Worm (Caenorhabditis elegans): Measurements from ENCODE around the gene T07F8.1.

The T07F8.1 gene

ce11 chrII:7119525-7119924, 28.7 kb upstream of the T07F8.1 start:
- TF ChIP-seq hlh-1 (tag; optimal IDR thresholded peaks at IDR 0.05) (no peak), nhr-12 (tag; optimal IDR thresholded peaks at IDR 0.05) (no peak), pha-4 (tag; optimal IDR thresholded peaks at IDR 0.05) (no peak), mab-5 (tag; optimal IDR thresholded peaks at IDR 0.05) (no peak), unc-62 (GFP tag; optimal IDR thresholded peaks at IDR 0.05) (no peak), bed-3 (GFP tag; optimal IDR thresholded peaks at IDR 0.05) (no peak), lsy-2 (tag; optimal IDR thresholded peaks at IDR 0.05) (no peak), nhr-76 (tag; optimal IDR thresholded peaks at IDR 0.05) (no peak), tbx-8 (GFP tag; optimal IDR thresholded peaks at IDR 0.05) (no peak), elt-1 (tag; optimal IDR thresholded peaks at IDR 0.05; ENCODE audit: borderline replicate concordance, insufficient read depth) (no peak), snpc-4 (tag; optimal IDR thresholded peaks at IDR 0.05) (no peak), sem-2 (GFP tag; optimal IDR thresholded peaks at IDR 0.05) (no peak), ceh-83 (GFP tag; optimal IDR thresholded peaks at IDR 0.05) (no peak), ztf-11 (tag; optimal IDR thresholded peaks at IDR 0.05) (no peak), M03D4.4 (tag; optimal IDR thresholded peaks at IDR 0.05) (no peak), unc-120 (tag; optimal IDR thresholded peaks at IDR 0.05; ENCODE audit: poor library complexity, severe bottlenecking) (no peak), cnd-1 (tag; optimal IDR thresholded peaks at IDR 0.05) (no peak), ceh-39 (tag; optimal IDR thresholded peaks at IDR 0.05) (no peak), sptf-1 (tag; optimal IDR thresholded peaks at IDR 0.05) (no peak)

- TF ChIP-seq pha-4 (tag; optimal IDR thresholded peaks at IDR 0.05) (no peak), mls-2 (tag; optimal IDR thresholded peaks at IDR 0.05) (no peak), flh-1 (GFP tag; optimal IDR thresholded peaks at IDR 0.05) (no peak), nhr-28 (tag; optimal IDR thresholded peaks at IDR 0.05) (no peak), blmp-1 (tag; optimal IDR thresholded peaks at IDR 0.05) (no peak), elt-3 (tag; optimal IDR thresholded peaks at IDR 0.05) (no peak), drap-1 (GFP tag; optimal IDR thresholded peaks at IDR 0.05) (no peak), ham-2 (GFP tag; optimal IDR thresholded peaks at IDR 0.05) (no peak), nhr-76 (tag; optimal IDR thresholded peaks at IDR 0.05) (no peak), tbx-8 (GFP tag; optimal IDR thresholded peaks at IDR 0.05) (no peak), lin-13 (tag; optimal IDR thresholded peaks at IDR 0.05) (no peak), lsy-2 (tag; optimal IDR thresholded peaks at IDR 0.05) (no peak), bed-3 (GFP tag; optimal IDR thresholded peaks at IDR 0.05) (no peak), ztf-11 (tag; optimal IDR thresholded peaks at IDR 0.05) (no peak), cnd-1 (tag; optimal IDR thresholded peaks at IDR 0.05) (no peak), zip-8 (tag; optimal IDR thresholded peaks at IDR 0.05) (no peak), mep-1 (tag; optimal IDR thresholded peaks at IDR 0.05) (no peak), lin-32 (GFP tag; optimal IDR thresholded peaks at IDR 0.05) (no peak), sem-2 (GFP tag; optimal IDR thresholded peaks at IDR 0.05) (no peak)
Observed at ce11 chrII:7121762-7122292, 26.4 kb upstream of the T07F8.1 start, which contains the start of gene F10E7.2. Gene F10E7.2, plus strand, starts transcription at chrII:7122242.

- TF ChIP-seq ceh-43 (GFP tag; optimal IDR thresholded peaks at IDR 0.05) = no peak
- no peak for TF ChIP-seq unc-62 (GFP tag; optimal IDR thresholded peaks at IDR 0.05)
- no peak for TF ChIP-seq nhr-237 (tag; optimal IDR thresholded peaks at IDR 0.05)
- peak; percentile 16 for TF ChIP-seq cnd-1 (tag; optimal IDR thresholded peaks at IDR 0.05)
Observed at ce11 chrII:7122661-7123418, 25.4 kb upstream of the T07F8.1 start, which contains the start of gene F10E7.11. Gene F10E7.11, minus strand, starts transcription at chrII:7122892.

ce11 chrII:7126457-7126856, 21.7 kb upstream of the T07F8.1 start, which contains the start of gene F10E7.1:
Gene F10E7.1, plus strand, starts transcription at chrII:7126757.
- TF ChIP-seq nhr-237 (tag; optimal IDR thresholded peaks at IDR 0.05) (no peak), tbx-8 (GFP tag; optimal IDR thresholded peaks at IDR 0.05) (no peak), blmp-1 (tag; optimal IDR thresholded peaks at IDR 0.05) (no peak), unc-62 (GFP tag; optimal IDR thresholded peaks at IDR 0.05) (no peak), zip-8 (tag; optimal IDR thresholded peaks at IDR 0.05) (no peak), sem-2 (GFP tag; optimal IDR thresholded peaks at IDR 0.05) (no peak), pha-4 (tag; optimal IDR thresholded peaks at IDR 0.05) (no peak)

Data from whole organism, mixed stage, embryonic.